Fruit fly (Drosophila melanogaster) whole organism, wandering third instar larva: ENCODE results near the gene Rbcn-3A.

Experiments used
- Abd-B ChIP-seq: fragments of >200 bp; optimal IDR thresholded peaks from 2 replicates; lab custom pipeline; 2017; ENCODE audit warnings: missing biosample characterization, missing genetic modification characterization
- CG32264 ChIP-seq: fragments of 200-800 bp; sonication (Bioruptor generic); optimal IDR thresholded peaks from 2 replicates; lab custom pipeline; 2016; ENCODE audit warnings: missing biosample characterization, missing genetic modification characterization
- CG9705 ChIP-seq: fragments of 200-800 bp; sonication (Bioruptor generic); optimal IDR thresholded peaks from 2 replicates; lab custom pipeline; 2018; ENCODE audit warnings: missing biosample characterization, mild to moderate bottlenecking, missing genetic modification characterization
- CrebA ChIP-seq: fragments of 200-800 bp; sonication (Bioruptor generic); optimal IDR thresholded peaks from 2 replicates; lab custom pipeline; 2016; ENCODE audit warnings: missing biosample characterization, mild to moderate bottlenecking, missing genetic modification characterization, borderline replicate concordance
- Dfd ChIP-seq: fragments of >200 bp; optimal IDR thresholded peaks from 2 replicates; lab custom pipeline; 2017; ENCODE audit warnings: missing biosample characterization, missing genetic modification characterization
- Dif ChIP-seq: fragments of 200-275, 200-300 bp; sonication (Bioruptor generic); optimal IDR thresholded peaks from 2 replicates; lab custom pipeline; 2018; ENCODE audit warnings: missing biosample characterization, missing genetic modification characterization; ENCODE audit not compliant: partially characterized antibody
- GATAd ChIP-seq: sonication (Bioruptor generic); optimal IDR thresholded peaks from 2 replicates; lab custom pipeline; 2016; ENCODE audit warnings: missing biosample characterization, missing genetic modification characterization
- HLH106 ChIP-seq: fragments of 200-800 bp; optimal IDR thresholded peaks from 3 replicates; lab custom pipeline; 2019; ENCODE audit warnings: missing biosample characterization, mild to moderate bottlenecking, missing genetic modification characterization, moderate library complexity
- Hnf4 ChIP-seq: fragments of 200-800 bp; sonication (Bioruptor generic); optimal IDR thresholded peaks from 2 replicates; lab custom pipeline; 2016; ENCODE audit warnings: missing biosample characterization, mild to moderate bottlenecking, missing genetic modification characterization
- Hr78 ChIP-seq: fragments of >200 bp; optimal IDR thresholded peaks from 2 replicates; lab custom pipeline; 2017; ENCODE audit warnings: missing biosample characterization, missing genetic modification characterization
- Hr83 ChIP-seq: fragments of 200-300 bp; sonication (Bioruptor generic); optimal IDR thresholded peaks from 2 replicates; lab custom pipeline; 2016; ENCODE audit warnings: missing biosample characterization, mild to moderate bottlenecking, missing genetic modification characterization, moderate library complexity; ENCODE audit not compliant: poor library complexity, severe bottlenecking
- Jra ChIP-seq: sonication (Bioruptor generic); optimal IDR thresholded peaks from 2 replicates; lab custom pipeline; 2016; ENCODE audit warnings: missing biosample characterization, missing genetic modification characterization
- Mio ChIP-seq: sonication (Bioruptor generic); optimal IDR thresholded peaks from 2 replicates; lab custom pipeline; 2016; ENCODE audit warnings: missing biosample characterization, missing genetic modification characterization
- Myc ChIP-seq: fragments of >200 bp; optimal IDR thresholded peaks from 2 replicates; lab custom pipeline; 2017
- N ChIP-seq: fragments of >200 bp; optimal IDR thresholded peaks from 2 replicates; lab custom pipeline; 2018; ENCODE audit warnings: missing biosample characterization, missing external identifiers, missing genetic modification characterization
- OdsH ChIP-seq: fragments of 200-800 bp; sonication (Bioruptor generic); optimal IDR thresholded peaks from 2 replicates; lab custom pipeline; 2016; ENCODE audit warnings: missing biosample characterization, mild to moderate bottlenecking, missing genetic modification characterization
- Rel ChIP-seq, 2 experiments: fragments of 200-800 bp; sonication (Bioruptor generic) in 1 of 2; optimal IDR thresholded peaks; 2 replicates in 1 of 2; 3 replicates in 1 of 2; lab custom pipeline; 2016 to 2019; ENCODE audit warnings: mild to moderate bottlenecking in 2 of 2, missing biosample characterization in 2 of 2, missing genetic modification characterization in 2 of 2, moderate library complexity in 1 of 2
- Sp1 ChIP-seq: fragments of 200-800 bp; sonication (Bioruptor generic); optimal IDR thresholded peaks from 3 replicates; lab custom pipeline; 2019; ENCODE audit warnings: missing biosample characterization, mild to moderate bottlenecking, missing genetic modification characterization, moderate library complexity
- Vsx2 ChIP-seq: fragments of 200-300, 225-300 bp; sonication (Bioruptor generic); optimal IDR thresholded peaks from 2 replicates; lab custom pipeline; 2018; ENCODE audit warnings: missing biosample characterization, missing genetic modification characterization; ENCODE audit not compliant: partially characterized antibody
- br ChIP-seq: fragments of 200-800 bp; sonication (Bioruptor generic); optimal IDR thresholded peaks from 2 replicates; lab custom pipeline; 2016; ENCODE audit warnings: missing biosample characterization, missing genetic modification characterization
- brk ChIP-seq: fragments of 200-800 bp; sonication (Bioruptor generic); optimal IDR thresholded peaks from 2 replicates; lab custom pipeline; 2016; ENCODE audit warnings: missing biosample characterization, mild to moderate bottlenecking, missing genetic modification characterization
- dl ChIP-seq, 2 experiments: fragments of 175-275, 200-275 bp in 1 of 2; fragments of 200-275 bp in 1 of 2; sonication (Bioruptor generic); optimal IDR thresholded peaks; lab custom pipeline; 2018; ENCODE audit warnings: mild to moderate bottlenecking in 2 of 2, missing biosample characterization in 2 of 2, missing genetic modification characterization in 2 of 2, moderate library complexity in 2 of 2; ENCODE audit not compliant: partially characterized antibody in 2 of 2, insufficient read depth in 1 of 2
- dmrt93B ChIP-seq: fragments of 200-800 bp; sonication (Bioruptor generic); optimal IDR thresholded peaks from 2 replicates; lab custom pipeline; 2018; ENCODE audit warnings: missing biosample characterization, mild to moderate bottlenecking, missing genetic modification characterization
- dsf ChIP-seq: sonication (Bioruptor generic); optimal IDR thresholded peaks from 2 replicates; lab custom pipeline; 2016; ENCODE audit warnings: missing biosample characterization, missing genetic modification characterization, borderline replicate concordance
- ey ChIP-seq: fragments of 200-800 bp; sonication (Bioruptor generic); optimal IDR thresholded peaks from 2 replicates; lab custom pipeline; 2016; ENCODE audit warnings: missing biosample characterization, missing genetic modification characterization
- foxo ChIP-seq, 2 experiments: fragments of 200-800 bp; sonication (Bioruptor generic); optimal IDR thresholded peaks; 2 replicates in 1 of 2; 3 replicates in 1 of 2; lab custom pipeline; 2016 to 2017; ENCODE audit warnings: missing biosample characterization in 2 of 2, missing genetic modification characterization in 2 of 2
- fru ChIP-seq: fragments of 200-800 bp; sonication (Bioruptor generic); optimal IDR thresholded peaks from 3 replicates; lab custom pipeline; 2016; ENCODE audit warnings: missing biosample characterization, mild to moderate bottlenecking, missing genetic modification characterization
- h ChIP-seq: fragments of 200-800 bp; sonication (Bioruptor generic); optimal IDR thresholded peaks from 3 replicates; lab custom pipeline; 2016; ENCODE audit warnings: missing biosample characterization, mild to moderate bottlenecking, missing genetic modification characterization
- jim ChIP-seq: fragments of 175-275, 200-325 bp; sonication (Bioruptor generic); optimal IDR thresholded peaks from 2 replicates; lab custom pipeline; 2016; ENCODE audit warnings: missing biosample characterization, mild to moderate bottlenecking, missing genetic modification characterization
- lola ChIP-seq: fragments of >200 bp; optimal IDR thresholded peaks from 2 replicates; lab custom pipeline; 2017; ENCODE audit warnings: missing biosample characterization, missing genetic modification characterization
- pan ChIP-seq: fragments of >200 bp; optimal IDR thresholded peaks from 2 replicates; lab custom pipeline; 2017
- psq ChIP-seq: fragments of 200-800 bp; sonication (Bioruptor generic); optimal IDR thresholded peaks from 3 replicates; lab custom pipeline; 2017; ENCODE audit warnings: missing biosample characterization, mild to moderate bottlenecking, missing genetic modification characterization, moderate library complexity
- rgr ChIP-seq: fragments of 200-800 bp; sonication (Bioruptor generic); optimal IDR thresholded peaks from 3 replicates; lab custom pipeline; 2016; ENCODE audit warnings: missing biosample characterization, mild to moderate bottlenecking, missing genetic modification characterization
- sage ChIP-seq: fragments of 200-800 bp; sonication (Bioruptor generic); optimal IDR thresholded peaks from 2 replicates; lab custom pipeline; 2016; ENCODE audit warnings: missing biosample characterization, mild to moderate bottlenecking, missing genetic modification characterization
- sv ChIP-seq: fragments of 200-800 bp; sonication (Bioruptor generic); optimal IDR thresholded peaks from 3 replicates; lab custom pipeline; 2016; ENCODE audit warnings: missing biosample characterization, missing genetic modification characterization
- tai ChIP-seq: sonication (Bioruptor generic); optimal IDR thresholded peaks from 2 replicates; lab custom pipeline; 2016; ENCODE audit warnings: missing biosample characterization, missing genetic modification characterization
- usp ChIP-seq: fragments of >200 bp; optimal IDR thresholded peaks from 2 replicates; lab custom pipeline; 2017; ENCODE audit warnings: missing biosample characterization, missing genetic modification characterization
- woc ChIP-seq: sonication (Bioruptor generic); optimal IDR thresholded peaks from 2 replicates; lab custom pipeline; 2016; ENCODE audit warnings: missing biosample characterization, mild to moderate bottlenecking, missing genetic modification characterization

Gene Rbcn-3A

dm6 chrX:6265456-6265877, 10.2 kb upstream of the Rbcn-3A start (continued):
- TF ChIP-seq br (GFP tag; lab: Kevin White, UChicago) (peak; percentile 92), Vsx2 (GFP tag; lab: Kevin White, UChicago) (no peak), lola (GFP tag; lab: Kevin White, UChicago) (no peak), CG9705 (GFP tag; lab: Kevin White, UChicago) (peak; percentile 19), Hr78 (GFP tag; lab: Kevin White, UChicago) (no peak)

DNA sequence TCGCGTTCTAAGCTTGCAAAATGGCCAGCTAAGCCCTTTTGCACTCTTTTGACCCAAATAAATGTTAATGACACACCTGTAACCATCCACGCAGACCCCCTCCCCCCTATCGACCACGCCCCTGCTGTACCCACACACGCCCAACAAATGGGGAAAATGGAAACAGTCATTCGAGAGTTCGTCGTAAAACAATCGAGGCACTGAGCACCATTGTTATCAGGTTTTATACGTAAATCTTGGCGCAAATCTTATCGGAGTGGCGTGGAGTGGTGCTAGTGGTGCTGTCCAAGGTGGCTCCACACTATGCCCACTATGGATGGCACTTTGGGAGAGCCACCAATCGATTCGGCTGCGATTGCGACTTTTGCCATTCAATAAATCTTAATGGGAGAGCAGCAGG, 9.2 kb upstream of the Rbcn-3A start:
- TF ChIP-seq Hnf4 (GFP tag; lab: Kevin White, UChicago), result no peak
- no peak for TF ChIP-seq Mio (GFP tag; lab: Kevin White, UChicago)
- no peak for TF ChIP-seq dl (GFP tag; optimal IDR thresholded peaks at IDR 0.05; lab: Kevin White, UChicago; ENCODE audit: insufficient read depth in 1 of 2, partially characterized antibody in 2 of 2)
- no peak for TF ChIP-seq OdsH (GFP tag; lab: Kevin White, UChicago)
- TF ChIP-seq CG32264 (GFP tag; lab: Kevin White, UChicago), result no peak
- TF ChIP-seq fru (GFP tag; lab: Kevin White, UChicago), result no peak
- TF ChIP-seq jim (GFP tag; lab: Kevin White, UChicago), result no peak
- no peak for TF ChIP-seq br (GFP tag; lab: Kevin White, UChicago)
- TF ChIP-seq Dif, result no peak
- no peak for TF ChIP-seq Rel (GFP tag; optimal IDR thresholded peaks at IDR 0.05; lab: Kevin White, UChicago)
- no peak for TF ChIP-seq Rel (tag; optimal IDR thresholded peaks at IDR 0.05; lab: Kevin White, UChicago)
- no peak for TF ChIP-seq pan (lab: Kevin White, UChicago)
- no peak for TF ChIP-seq Hr78 (GFP tag; lab: Kevin White, UChicago)

dm6 chrX:6263614-6264130, 8.4 kb upstream of the Rbcn-3A start:
- TF ChIP-seq sv (peak; percentile 36), h (GFP tag; lab: Kevin White, UChicago) (no peak), Vsx2 (GFP tag; lab: Kevin White, UChicago) (no peak), CG32264 (GFP tag; lab: Kevin White, UChicago) (no peak), dl (GFP tag; optimal IDR thresholded peaks at IDR 0.05; lab: Kevin White, UChicago; ENCODE audit: insufficient read depth in 1 of 2, partially characterized antibody in 2 of 2) (no peak)

dm6 chrX:6260900-6261299, 5.6 kb upstream of the Rbcn-3A start, which contains the start of gene Josd:
Josd (plus strand) TSS chrX:6261169.
- TF ChIP-seq Jra (GFP tag; lab: Kevin White, UChicago) (no peak), woc (GFP tag; lab: Kevin White, UChicago) (peak; percentile 36), Myc (no peak), Abd-B (GFP tag; lab: Kevin White, UChicago) (no peak), dmrt93B (GFP tag; lab: Kevin White, UChicago) (no peak), rgr (GFP tag; lab: Kevin White, UChicago) (peak; percentile 11), fru (GFP tag; lab: Kevin White, UChicago) (no peak), dsf (GFP tag; lab: Kevin White, UChicago) (no peak), Rel (GFP tag; optimal IDR thresholded peaks at IDR 0.05; lab: Kevin White, UChicago) (no peak), Rel (tag; optimal IDR thresholded peaks at IDR 0.05; lab: Kevin White, UChicago) (peak; percentile 67), Sp1 (no peak), tai (GFP tag; lab: Kevin White, UChicago) (no peak), foxo (GFP tag; optimal IDR thresholded peaks at IDR 0.05; lab: Kevin White, UChicago) (peak in 1 of 2 experiments; percentile 11), psq (no peak), GATAd (GFP tag; lab: Kevin White, UChicago) (no peak), br (GFP tag; lab: Kevin White, UChicago) (no peak), Mio (GFP tag; lab: Kevin White, UChicago) (no peak), usp (no peak), Hnf4 (GFP tag; lab: Kevin White, UChicago) (peak; percentile 10), sv (no peak), pan (lab: Kevin White, UChicago) (no peak), brk (no peak), jim (GFP tag; lab: Kevin White, UChicago) (no peak), dl (GFP tag; optimal IDR thresholded peaks at IDR 0.05; lab: Kevin White, UChicago; ENCODE audit: insufficient read depth in 1 of 2, partially characterized antibody in 2 of 2) (no peak), HLH106 (tag; lab: Kevin White, UChicago) (no peak), Hr78 (GFP tag; lab: Kevin White, UChicago) (no peak), N (GFP tag; lab: Kevin White, UChicago) (no peak), h (GFP tag; lab: Kevin White, UChicago) (peak; percentile 17), Dif (no peak), Dfd (GFP tag; lab: Kevin White, UChicago) (no peak), CG32264 (GFP tag; lab: Kevin White, UChicago) (no peak), Hr83 (GFP tag; lab: Kevin White, UChicago) (peak; percentile 24), sage (GFP tag; lab: Kevin White, UChicago) (no peak), ey (GFP tag; lab: Kevin White, UChicago) (no peak), Vsx2 (GFP tag; lab: Kevin White, UChicago) (no peak), OdsH (GFP tag; lab: Kevin White, UChicago) (no peak), lola (GFP tag; lab: Kevin White, UChicago) (no peak), CG9705 (GFP tag; lab: Kevin White, UChicago) (no peak), CrebA (GFP tag; lab: Kevin White, UChicago) (no peak)
